Worm (Caenorhabditis elegans) whole organism, L4 larva: ENCODE data around the gene ndx-9.

Experiments used
- F49E8.2 ChIP-seq: sonication (generic microtip); optimal IDR thresholded peaks from 2 replicates; lab custom pipeline; 2016; ENCODE audit warnings: missing compliant biosample characterization, mild to moderate bottlenecking, missing genetic modification characterization, borderline replicate concordance
- aha-1 ChIP-seq: fragments of 150-350 bp; peaks from one replicate; lab custom pipeline; 2014; ENCODE audit warnings: missing biosample characterization, missing genetic modification characterization
- attf-4 ChIP-seq: sonication (generic microtip); optimal IDR thresholded peaks from 3 replicates; lab custom pipeline; 2017; ENCODE audit warnings: missing biosample characterization, missing genetic modification characterization
- jun-1 ChIP-seq: fragments of 150-350 bp; optimal IDR thresholded peaks from 2 replicates; lab custom pipeline; 2014; ENCODE audit warnings: missing biosample characterization, missing genetic modification reagents, missing genetic modification characterization
- lin-15B ChIP-seq: fragments of 150-350 bp; sonication (generic microtip); optimal IDR thresholded peaks from 3 replicates; lab custom pipeline; 2014; ENCODE audit warnings: missing biosample characterization, missing genetic modification characterization
- lsy-2 ChIP-seq, 2 experiments: fragments of 150-350 bp in 1 of 2; sonication (generic microtip) in 1 of 2; optimal IDR thresholded peaks; 2 replicates each; lab custom pipeline; 2014 to 2017; ENCODE audit warnings: missing biosample characterization in 2 of 2, missing genetic modification characterization in 2 of 2
- nhr-77 ChIP-seq: fragments of 150-350 bp; optimal IDR thresholded peaks from 2 replicates; lab custom pipeline; 2014; ENCODE audit warnings: missing biosample characterization, missing genetic modification characterization
- unc-62 ChIP-seq, 3 experiments: fragments of 150-350 bp in 1 of 3; sonication (generic microtip); optimal IDR thresholded peaks in 2 of 3; peaks in 1 of 3; 1 replicate in 1 of 3; 2 replicates in 2 of 3; lab custom pipeline; 2014 to 2017; ENCODE audit warnings: missing biosample characterization in 3 of 3, missing genetic modification characterization in 3 of 3, missing genetic modification reagents in 3 of 3, missing genotype in 1 of 3
- zag-1 ChIP-seq: fragments of 150-350 bp; optimal IDR thresholded peaks from 2 replicates; lab custom pipeline; 2014; ENCODE audit warnings: missing biosample characterization, missing genetic modification characterization

ce11 chrIV:10980628-10981027 is 31.2 kb downstream of the ndx-9 start:
- no peak for TF ChIP-seq zag-1 (tag; lab: Kevin White, UChicago)
- TF ChIP-seq jun-1 (tag; lab: Kevin White, UChicago), result no peak
- no peak for TF ChIP-seq nhr-77 (tag; lab: Kevin White, UChicago)
- no peak for TF ChIP-seq F49E8.2 (tag; lab: Kevin White, UChicago)
- TF ChIP-seq lsy-2 (tag; optimal IDR thresholded peaks at IDR 0.05; lab: Kevin White, UChicago), result no peak
- TF ChIP-seq lin-15B, result no peak
- no peak for TF ChIP-seq attf-4 (tag; lab: Kevin White, UChicago)
- no peak for TF ChIP-seq aha-1 (tag; lab: Kevin White, UChicago)
- no peak for TF ChIP-seq unc-62 (GFP tag; optimal IDR thresholded peaks at IDR 0.05 in 1 of 2; lab: Kevin White, UChicago)
- TF ChIP-seq unc-62 (tag; optimal IDR thresholded peaks at IDR 0.05; lab: Kevin White, UChicago), result no peak
